Fruit fly (Drosophila melanogaster): ENCODE measurements around the gene CG7573.

dm6 chr3L:11273444-11274141, 38.0 kb upstream of the CG7573 start:
- TF ChIP-seq CG13123 (GFP tag; optimal IDR thresholded peaks at IDR 0.05) (no peak), CG14667 (GFP tag; IDR thresholded peaks at IDR 0.05) (no peak), CG10959 (GFP tag; IDR thresholded peaks at IDR 0.05) (no peak), Mrtf (GFP tag; IDR thresholded peaks at IDR 0.05) (no peak), trh (GFP tag; optimal IDR thresholded peaks at IDR 0.05) (no peak), Nf-YA (GFP tag; IDR thresholded peaks at IDR 0.05) (no peak), CG34376 (GFP tag; optimal IDR thresholded peaks at IDR 0.05) (no peak), CG13296 (GFP tag; optimal IDR thresholded peaks at IDR 0.05) (no peak), NC2β (GFP tag; optimal IDR thresholded peaks at IDR 0.05) (no peak)

All from whole organism, embryonic.